Fruit fly (Drosophila melanogaster) whole organism, embryonic: ENCODE results near the gene CG42671.

Experiments used
- CG10209 ChIP-seq: fragments of 200-800 bp; sonication (Bioruptor generic); optimal IDR thresholded peaks from 3 replicates; lab custom pipeline; 2017; ENCODE audit warnings: missing biosample characterization, mild to moderate bottlenecking, missing genetic modification characterization, missing genetic modification reagents
- CG10274 ChIP-seq: fragments of 200-800 bp; sonication (Bioruptor generic); optimal IDR thresholded peaks from 3 replicates; lab custom pipeline; 2017; ENCODE audit warnings: missing biosample characterization, mild to moderate bottlenecking, missing genetic modification characterization
- CG10366 ChIP-seq: fragments of 200-800 bp; sonication (Bioruptor generic); IDR thresholded peaks from 2 replicates; pipeline ENCODE4 v1.3.6; 2022; ENCODE audit warnings: missing biosample characterization, missing genetic modification characterization
- CG10543 ChIP-seq: fragments of 200-800 bp; sonication (Bioruptor generic); optimal IDR thresholded peaks from 3 replicates; lab custom pipeline; 2017; ENCODE audit warnings: missing biosample characterization, mild to moderate bottlenecking, missing genetic modification characterization, moderate library complexity
- CG12391 ChIP-seq: fragments of 200-800 bp; sonication (Bioruptor generic); optimal IDR thresholded peaks from 3 replicates; lab custom pipeline; 2018; ENCODE audit warnings: missing biosample characterization, mild to moderate bottlenecking, missing genetic modification characterization, moderate library complexity
- CG12659 ChIP-seq: fragments of 200-800 bp; sonication (Bioruptor generic); optimal IDR thresholded peaks from 3 replicates; lab custom pipeline; 2017; ENCODE audit warnings: mild to moderate bottlenecking, missing biosample characterization, missing genetic modification reagents, missing genetic modification characterization
- CG12769 ChIP-seq: fragments of 200-800 bp; sonication (Bioruptor generic); optimal IDR thresholded peaks from 2 replicates; lab custom pipeline; 2019; ENCODE audit warnings: missing biosample characterization, mild to moderate bottlenecking, missing genetic modification characterization, moderate library complexity
- CG14014 ChIP-seq: fragments of 200-800 bp; sonication (Bioruptor generic); IDR thresholded peaks from 2 replicates; pipeline ENCODE4 v1.3.6; 2022; ENCODE audit warnings: missing biosample characterization, missing genetic modification characterization
- CG1792 ChIP-seq: fragments of 200-800 bp; sonication (Bioruptor generic); optimal IDR thresholded peaks from 2 replicates; lab custom pipeline; 2016; ENCODE audit warnings: missing biosample characterization, missing genetic modification characterization
- CG18619 ChIP-seq: fragments of 200-800 bp; sonication (Bioruptor generic); optimal IDR thresholded peaks from 3 replicates; lab custom pipeline; 2017; ENCODE audit warnings: missing biosample characterization, mild to moderate bottlenecking, missing genetic modification characterization
- CG2199 ChIP-seq: fragments of 200-800 bp; sonication (Bioruptor generic); IDR thresholded peaks from 3 replicates; pipeline ENCODE4 v1.3.6; 2022; ENCODE audit warnings: missing biosample characterization, missing genetic modification characterization
- CG2678 ChIP-seq: fragments of 200-800 bp; sonication (Bioruptor generic); optimal IDR thresholded peaks from 3 replicates; lab custom pipeline; 2019; ENCODE audit warnings: missing biosample characterization, mild to moderate bottlenecking, missing genetic modification characterization, moderate library complexity
- CG2889 ChIP-seq: fragments of 200-800 bp; sonication (Bioruptor generic); IDR thresholded peaks from 3 replicates; pipeline ENCODE4 v1.3.6; 2022; ENCODE audit warnings: missing biosample characterization, missing genetic modification characterization
- CG3726 ChIP-seq: fragments of 200-800 bp; sonication (Bioruptor generic); IDR thresholded peaks from 3 replicates; pipeline ENCODE4, ENCODE4 v1.3.6; 2022; ENCODE audit warnings: missing biosample characterization, missing genetic modification characterization
- CG42726 ChIP-seq: fragments of 200-800 bp; sonication (Bioruptor generic); IDR thresholded peaks from 2 replicates; pipeline ENCODE4 v1.3.6; 2022; ENCODE audit warnings: missing biosample characterization, missing genetic modification characterization; ENCODE audit not compliant: partially characterized antibody
- CG5245 ChIP-seq: fragments of 200-800 bp; sonication (Bioruptor generic); optimal IDR thresholded peaks from 3 replicates; lab custom pipeline; 2016; ENCODE audit warnings: missing biosample characterization, missing genetic modification characterization
- CG7556 ChIP-seq: fragments of 200-800 bp; sonication (Bioruptor generic); optimal IDR thresholded peaks from 2 replicates; lab custom pipeline; 2017; ENCODE audit warnings: missing biosample characterization, mild to moderate bottlenecking, missing genetic modification characterization
- CG7786 ChIP-seq: fragments of 200-800 bp; sonication (Bioruptor generic); optimal IDR thresholded peaks from 2 replicates; lab custom pipeline; 2016; ENCODE audit warnings: missing biosample characterization, missing genetic modification characterization
- Dek ChIP-seq: fragments of 200-800 bp; sonication (Bioruptor generic); optimal IDR thresholded peaks from 3 replicates; lab custom pipeline; 2019; ENCODE audit warnings: missing biosample characterization, mild to moderate bottlenecking, missing genetic modification characterization, moderate library complexity
- Dip3 ChIP-seq: fragments of 200-800 bp; sonication (Bioruptor generic); optimal IDR thresholded peaks from 3 replicates; lab custom pipeline; 2016; ENCODE audit warnings: missing biosample characterization, missing genetic modification characterization
- Dll ChIP-seq: fragments of 200-800 bp; sonication (Bioruptor generic); IDR thresholded peaks from 4 replicates; pipeline ENCODE4 v1.3.6; 2022; ENCODE audit warnings: missing biosample characterization, missing genetic modification characterization; ENCODE audit not compliant: partially characterized antibody
- Elba2 ChIP-seq: fragments of 200-800 bp; sonication (Bioruptor generic); optimal IDR thresholded peaks from 3 replicates; lab custom pipeline; 2016; ENCODE audit warnings: missing biosample characterization, missing genetic modification characterization
- HHEX ChIP-seq: fragments of 200-800 bp; sonication (Bioruptor generic); optimal IDR thresholded peaks from 3 replicates; lab custom pipeline; 2017; ENCODE audit warnings: missing biosample characterization, mild to moderate bottlenecking, missing genetic modification characterization, missing genetic modification reagents
- Hr51 ChIP-seq, 2 experiments: fragments of 200-800 bp; sonication (Bioruptor generic); optimal IDR thresholded peaks; 2 replicates in 1 of 2; 3 replicates in 1 of 2; lab custom pipeline; 2016 to 2018; ENCODE audit warnings: missing biosample characterization in 2 of 2, missing genetic modification characterization in 2 of 2, mild to moderate bottlenecking in 1 of 2, moderate library complexity in 1 of 2
- MESR4 ChIP-seq: fragments of 200-800 bp; sonication (Bioruptor generic); optimal IDR thresholded peaks from 2 replicates; lab custom pipeline; 2018; ENCODE audit warnings: missing biosample characterization, mild to moderate bottlenecking, missing genetic modification characterization, moderate library complexity
- Nf-YB ChIP-seq: fragments of 200-800 bp; sonication (Bioruptor generic); optimal IDR thresholded peaks from 3 replicates; lab custom pipeline; 2019; ENCODE audit warnings: missing biosample characterization, mild to moderate bottlenecking, missing genetic modification characterization, moderate library complexity
- NfI ChIP-seq: fragments of 200-800 bp; sonication (Bioruptor generic); optimal IDR thresholded peaks from 3 replicates; lab custom pipeline; 2018; ENCODE audit warnings: missing biosample characterization, mild to moderate bottlenecking, missing genetic modification characterization, moderate library complexity
- Oaz ChIP-seq: fragments of 200-800 bp; sonication (Bioruptor generic); IDR thresholded peaks from 2 replicates; pipeline ENCODE4 v1.3.6; 2022; ENCODE audit warnings: missing biosample characterization, missing genetic modification characterization
- Scr ChIP-seq: fragments of 200-800 bp; sonication (Bioruptor generic); IDR thresholded peaks from 2 replicates; pipeline ENCODE4 v1.3.6; 2022; ENCODE audit warnings: missing biosample characterization, missing genetic modification characterization; ENCODE audit not compliant: partially characterized antibody
- Ssrp ChIP-seq: fragments of 200-800 bp; sonication (Bioruptor generic); optimal IDR thresholded peaks from 2 replicates; lab custom pipeline; 2018; ENCODE audit warnings: missing biosample characterization, mild to moderate bottlenecking, missing genetic modification characterization, moderate library complexity
- Taf1 ChIP-seq: fragments of 200-800 bp; sonication (Bioruptor generic); IDR thresholded peaks from 2 replicates; pipeline ENCODE4 v1.3.6; 2022; ENCODE audit warnings: missing biosample characterization, missing genetic modification characterization
- amos ChIP-seq: fragments of 200-800 bp; sonication (Bioruptor generic); IDR thresholded peaks from 2 replicates; pipeline ENCODE4 v1.3.6; 2022; ENCODE audit warnings: missing biosample characterization, missing genetic modification characterization; ENCODE audit not compliant: partially characterized antibody
- bab2 ChIP-seq: fragments of 200-800 bp; sonication (Bioruptor generic); optimal IDR thresholded peaks from 2 replicates; lab custom pipeline; 2016; ENCODE audit warnings: missing biosample characterization, missing genetic modification characterization
- bbx ChIP-seq: fragments of 200-800 bp; sonication (Bioruptor generic); IDR thresholded peaks from 2 replicates; pipeline ENCODE4 v1.3.6; 2022; ENCODE audit warnings: missing biosample characterization, missing genetic modification characterization; ENCODE audit not compliant: partially characterized antibody
- bsh ChIP-seq, 2 experiments: fragments of 200-800 bp; sonication (Bioruptor generic); optimal IDR thresholded peaks; 2 replicates each; lab custom pipeline; 2017 to 2018; ENCODE audit warnings: mild to moderate bottlenecking in 2 of 2, missing biosample characterization in 2 of 2, missing genetic modification characterization in 2 of 2, moderate library complexity in 1 of 2
- cg ChIP-seq: fragments of 200-800 bp; sonication (Bioruptor generic); optimal IDR thresholded peaks from 3 replicates; lab custom pipeline; 2019; ENCODE audit warnings: missing biosample characterization, mild to moderate bottlenecking, missing genetic modification characterization, moderate library complexity
- ind ChIP-seq: fragments of 200-800 bp; sonication (Bioruptor generic); optimal IDR thresholded peaks from 3 replicates; lab custom pipeline; 2016; ENCODE audit warnings: missing biosample characterization, missing genetic modification characterization
- mirr ChIP-seq: fragments of 200-800 bp; sonication (Bioruptor generic); optimal IDR thresholded peaks from 3 replicates; lab custom pipeline; 2018; ENCODE audit warnings: missing biosample characterization, mild to moderate bottlenecking, missing genetic modification characterization
- odd ChIP-seq: fragments of 200-800 bp; sonication (Bioruptor generic); optimal IDR thresholded peaks from 2 replicates; lab custom pipeline; 2017; ENCODE audit warnings: missing biosample characterization, mild to moderate bottlenecking, missing genetic modification characterization
- pho ChIP-seq: fragments of 200-800 bp; sonication (Bioruptor generic); optimal IDR thresholded peaks from 2 replicates; lab custom pipeline; 2016; ENCODE audit warnings: missing biosample characterization, missing genetic modification characterization
- pita ChIP-seq: fragments of 200-800 bp; sonication (Bioruptor generic); optimal IDR thresholded peaks from 2 replicates; lab custom pipeline; 2017; ENCODE audit warnings: missing biosample characterization, mild to moderate bottlenecking, missing genetic modification characterization
- sd ChIP-seq: fragments of 200-800 bp; sonication (Bioruptor generic); optimal IDR thresholded peaks from 3 replicates; lab custom pipeline; 2018; ENCODE audit warnings: missing biosample characterization, mild to moderate bottlenecking, missing genetic modification characterization, moderate library complexity
- sens ChIP-seq: fragments of 200-800 bp; sonication (Bioruptor generic); peaks from one replicate; lab custom pipeline; 2016; ENCODE audit warnings: missing biosample characterization, missing genetic modification characterization
- sr ChIP-seq: fragments of 200-800 bp; sonication (Bioruptor generic); IDR thresholded peaks from 3 replicates; pipeline ENCODE4 v1.3.6; 2022; ENCODE audit warnings: missing biosample characterization, missing genetic modification characterization
- tgo ChIP-seq: fragments of 200-800 bp; sonication (Bioruptor generic); IDR thresholded peaks from 3 replicates; pipeline ENCODE4 v1.3.6; 2022; ENCODE audit warnings: missing biosample characterization, missing genetic modification characterization
- yki ChIP-seq: fragments of >200 bp; optimal IDR thresholded peaks from 3 replicates; lab custom pipeline; 2018
- zen ChIP-seq: fragments of 200-800 bp; sonication (Bioruptor generic); optimal IDR thresholded peaks from 3 replicates; lab custom pipeline; 2018; ENCODE audit warnings: missing biosample characterization, mild to moderate bottlenecking, missing genetic modification characterization, moderate library complexity
- zfh1 ChIP-seq: fragments of 200-800 bp; sonication (Bioruptor generic); IDR thresholded peaks from 3 replicates; pipeline ENCODE4 v1.3.6; 2022; ENCODE audit warnings: missing biosample characterization, missing genetic modification characterization

Gene CG42671

DNA sequence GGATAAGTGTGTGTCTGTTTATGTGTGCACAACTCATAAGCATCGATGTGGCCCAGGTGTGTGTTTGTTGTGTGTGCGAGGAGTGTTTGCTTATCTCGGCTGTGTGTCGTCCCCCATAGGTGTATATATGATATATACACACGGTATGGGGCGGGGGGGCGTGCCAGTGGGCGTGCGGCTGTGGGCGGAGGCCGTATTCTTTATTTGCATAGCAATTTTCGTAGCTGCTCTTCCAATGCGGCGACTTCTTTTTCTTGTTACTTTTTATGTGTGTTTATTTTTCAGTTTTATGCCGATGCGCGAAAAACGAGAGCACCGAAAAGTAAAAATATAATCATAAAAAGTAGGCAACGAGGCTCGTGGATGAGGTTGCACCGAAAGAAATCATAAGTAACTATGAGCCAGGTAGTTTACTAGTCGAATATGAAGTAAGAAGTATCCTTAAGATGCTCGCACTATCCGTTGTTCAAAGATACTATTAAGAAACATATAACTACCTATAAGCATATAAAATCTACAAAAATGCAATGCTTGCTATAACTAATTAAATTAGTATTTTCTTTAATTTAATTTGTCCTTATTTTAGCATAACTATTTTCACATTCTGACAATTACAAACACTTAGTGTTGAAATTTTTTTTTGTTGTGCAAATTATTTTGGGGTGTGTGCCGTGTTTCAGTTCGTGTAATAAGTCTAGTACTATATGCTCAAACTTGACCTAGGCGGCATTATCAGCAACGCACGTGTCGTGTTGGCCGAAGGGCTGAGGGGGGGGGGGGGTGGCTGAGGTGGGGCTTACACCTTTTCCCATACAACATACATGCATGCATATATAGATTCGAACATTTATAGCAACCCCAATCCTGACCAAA, 64.4 kb downstream of the CG42671 start (continued):
- TF ChIP-seq Taf1 (GFP tag; lab: Robert Waterston, UW) = no peak
- peak; percentile 36 for TF ChIP-seq CG14014
- TF ChIP-seq Dek (tag; lab: Kevin White, UChicago) = no peak
- no peak for TF ChIP-seq cg (GFP tag; lab: Kevin White, UChicago)
- TF ChIP-seq CG5245 = no peak
- TF ChIP-seq Elba2 (GFP tag; lab: Kevin White, UChicago) = no peak
- TF ChIP-seq pita (GFP tag; lab: Kevin White, UChicago) = no peak
- peak; percentile 50 for TF ChIP-seq Ssrp (tag; lab: Kevin White, UChicago)
- peak; percentile 38; the same call in 1 of the 3 replicates for TF ChIP-seq zfh1 (GFP tag; lab: Robert Waterston, UW)
- peak; percentile 3 for TF ChIP-seq HHEX (GFP tag; lab: Kevin White, UChicago)
- peak; percentile 70 for TF ChIP-seq CG7556 (GFP tag; lab: Kevin White, UChicago)
- TF ChIP-seq Hr51 (GFP tag; optimal IDR thresholded peaks at IDR 0.05; lab: Kevin White, UChicago) = peak in 1 of 2 experiments; percentile 71
- no peak for TF ChIP-seq Dll
- peak; percentile 10; the same call in 1 of the 2 replicates for TF ChIP-seq CG10366 (GFP tag; lab: Robert Waterston, UW)
- no peak for TF ChIP-seq zen (tag; lab: Kevin White, UChicago)
- TF ChIP-seq CG42726 (GFP tag; lab: Robert Waterston, UW) = no peak
- TF ChIP-seq mirr (GFP tag; lab: Kevin White, UChicago) = peak; percentile 8
- TF ChIP-seq bsh (GFP tag; optimal IDR thresholded peaks at IDR 0.05; lab: Kevin White, UChicago) = peak in 1 of 2 experiments; percentile 32
- peak; percentile 17 for TF ChIP-seq CG2678 (tag; lab: Kevin White, UChicago)
- TF ChIP-seq ind = no peak
- no peak for TF ChIP-seq Scr (GFP tag; lab: Robert Waterston, UW)
- TF ChIP-seq CG12659 = peak; percentile 14
- peak; percentile 5 for TF ChIP-seq CG12769 (tag; lab: Kevin White, UChicago)
- no peak for TF ChIP-seq pho (GFP tag; lab: Kevin White, UChicago)
- peak; percentile 38; the same call in 1 of the 3 replicates for TF ChIP-seq CG2889 (GFP tag; lab: Robert Waterston, UW)
- no peak for TF ChIP-seq amos (GFP tag; lab: Robert Waterston, UW)
- TF ChIP-seq bab2 = no peak
- TF ChIP-seq CG2199 (GFP tag; lab: Robert Waterston, UW) = peak; percentile 45; the same call in 1 of the 3 replicates
- no peak for TF ChIP-seq odd (GFP tag; lab: Kevin White, UChicago)
- TF ChIP-seq Nf-YB = peak; percentile 21
- TF ChIP-seq sr (GFP tag; lab: Robert Waterston, UW) = peak; percentile 90; the same call in 2 of the 3 replicates
- no peak for TF ChIP-seq MESR4 (GFP tag; lab: Kevin White, UChicago)
- no peak for TF ChIP-seq CG1792
- TF ChIP-seq CG10209 (GFP tag; lab: Kevin White, UChicago) = peak; percentile 31
- TF ChIP-seq CG10274 (GFP tag; lab: Kevin White, UChicago) = no peak
- peak; percentile 45 for TF ChIP-seq CG12391 (tag; lab: Kevin White, UChicago)
- TF ChIP-seq sens (GFP tag; lab: Kevin White, UChicago) = peak; percentile 14
- no peak for TF ChIP-seq Dip3 (GFP tag; lab: Kevin White, UChicago)
- no peak for TF ChIP-seq CG7786 (GFP tag; lab: Kevin White, UChicago)
- no peak for TF ChIP-seq Oaz (GFP tag; lab: Robert Waterston, UW)
- no peak for TF ChIP-seq CG3726
- peak; percentile 42 for TF ChIP-seq CG18619
- TF ChIP-seq tgo = no peak
- no peak for TF ChIP-seq bbx (GFP tag; lab: Robert Waterston, UW)
- TF ChIP-seq NfI (GFP tag; lab: Kevin White, UChicago) = no peak
- TF ChIP-seq sd (tag; lab: Kevin White, UChicago) = no peak
- TF ChIP-seq CG10543 (GFP tag; lab: Kevin White, UChicago) = peak; percentile 27
- no peak for TF ChIP-seq yki (lab: Kevin White, UChicago)
